Worm (Caenorhabditis elegans) whole organism, mixed stage, embryonic: ENCODE measurements around the gene M02B1.3.

Experiments
- blmp-1 ChIP-seq: fragments of 150-350 bp; optimal IDR thresholded peaks from 2 replicates; lab custom pipeline; 2014; ENCODE audit warnings: missing biosample characterization, missing genetic modification characterization
- drap-1 ChIP-seq: fragments of 200-800 bp; sonication (Bioruptor generic); optimal IDR thresholded peaks from 3 replicates; lab custom pipeline; 2018; ENCODE audit warnings: mild to moderate bottlenecking, missing genetic modification characterization, missing compliant biosample characterization
- elt-1 ChIP-seq: sonication (generic microtip); optimal IDR thresholded peaks from 2 replicates; lab custom pipeline; 2017; ENCODE audit warnings: missing genetic modification characterization, mild to moderate bottlenecking, missing compliant biosample characterization, antibody characterized with exemption, moderate library complexity, borderline replicate concordance; ENCODE audit not compliant: insufficient read depth
- elt-3 ChIP-seq: fragments of 150-350 bp; optimal IDR thresholded peaks from 2 replicates; lab custom pipeline; 2014; ENCODE audit warnings: missing biosample characterization, missing genetic modification characterization
- mep-1 ChIP-seq: fragments of 150-350 bp; optimal IDR thresholded peaks from 2 replicates; lab custom pipeline; 2017; ENCODE audit warnings: missing biosample characterization, missing genetic modification reagents, missing genetic modification characterization, inconsistent platforms
- nhr-237 ChIP-seq: fragments of 150-350 bp; optimal IDR thresholded peaks from 2 replicates; lab custom pipeline; 2014; ENCODE audit warnings: missing biosample characterization, missing genetic modification characterization
- nhr-28 ChIP-seq: fragments of 150-350 bp; optimal IDR thresholded peaks from 2 replicates; lab custom pipeline; 2014; ENCODE audit warnings: missing biosample characterization, missing genetic modification characterization
- sem-2 ChIP-seq: fragments of 200-800 bp; sonication (Bioruptor generic); optimal IDR thresholded peaks from 2 replicates; lab custom pipeline; 2018; ENCODE audit warnings: mild to moderate bottlenecking, missing genetic modification characterization, missing compliant biosample characterization
- snpc-4 ChIP-seq: fragments of 150-350 bp; optimal IDR thresholded peaks from 2 replicates; lab custom pipeline; 2014; ENCODE audit warnings: missing biosample characterization, missing genetic modification characterization
- unc-62 ChIP-seq: fragments of 150-350 bp; optimal IDR thresholded peaks from 2 replicates; lab custom pipeline; 2014; ENCODE audit warnings: missing biosample characterization, missing genetic modification reagents, missing genetic modification characterization
- ztf-11 ChIP-seq: fragments of 150-350 bp; optimal IDR thresholded peaks from 2 replicates; lab custom pipeline; 2014; ENCODE audit warnings: missing biosample characterization, missing genetic modification characterization

DNA sequence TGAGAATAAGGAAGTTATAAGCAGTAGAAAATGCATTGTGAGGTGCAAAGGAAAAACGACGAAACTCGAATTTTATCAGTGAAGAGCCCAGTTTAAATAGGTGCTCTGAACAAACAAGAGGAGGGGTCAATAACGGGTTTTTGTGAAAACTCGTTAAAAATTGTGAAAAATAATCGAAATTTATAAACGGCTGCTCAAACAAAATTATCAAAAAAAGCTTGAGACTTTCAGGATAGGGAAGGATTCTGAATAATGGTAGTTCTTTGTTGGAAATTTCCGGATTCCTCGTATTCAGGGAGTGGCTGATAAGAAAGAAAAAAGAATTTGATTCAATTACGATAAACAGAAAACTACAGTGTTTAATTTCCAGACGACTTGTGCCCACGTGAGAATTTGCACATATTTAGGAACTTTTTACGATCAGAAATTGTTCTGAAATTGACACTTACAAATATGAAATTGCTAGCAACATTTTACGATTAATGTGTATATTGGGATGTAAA is 35.2 kb downstream of the M02B1.3 start, which contains the start of gene clec-187:
- TF ChIP-seq blmp-1 (tag; lab: Kevin White, UChicago) = no peak
- no peak for TF ChIP-seq sem-2 (GFP tag; lab: Kevin White, UChicago)
- TF ChIP-seq mep-1 (tag; lab: Kevin White, UChicago) = no peak
- no peak for TF ChIP-seq drap-1 (GFP tag; lab: Kevin White, UChicago)
- TF ChIP-seq unc-62 (GFP tag; lab: Kevin White, UChicago) = no peak
- TF ChIP-seq snpc-4 = no peak
- no peak for TF ChIP-seq nhr-28 (tag; lab: Kevin White, UChicago)
- no peak for TF ChIP-seq elt-1
- no peak for TF ChIP-seq nhr-237 (tag; lab: Kevin White, UChicago)
- TF ChIP-seq ztf-11 (tag; lab: Kevin White, UChicago) = no peak
- TF ChIP-seq elt-3 (tag; lab: Kevin White, UChicago) = no peak
